Worm (Caenorhabditis elegans) whole organism, L2 larva: ENCODE results near the gene mig-23.
A peak's percentile ranks its signal among the peaks of the same experiment; 100 is the strongest.

Experiments
- fos-1 ChIP-seq: fragments of 150-350 bp; optimal IDR thresholded peaks from 2 replicates; lab custom pipeline; 2014; ENCODE audit warnings: missing biosample characterization, missing genetic modification characterization
- zag-1 ChIP-seq: fragments of 150-350 bp; optimal IDR thresholded peaks from 2 replicates; lab custom pipeline; 2014; ENCODE audit warnings: missing biosample characterization, missing genetic modification characterization
- ztf-11 ChIP-seq: sonication (generic microtip); optimal IDR thresholded peaks from 2 replicates; lab custom pipeline; 2017; ENCODE audit warnings: missing biosample characterization, missing genetic modification characterization

DNA sequence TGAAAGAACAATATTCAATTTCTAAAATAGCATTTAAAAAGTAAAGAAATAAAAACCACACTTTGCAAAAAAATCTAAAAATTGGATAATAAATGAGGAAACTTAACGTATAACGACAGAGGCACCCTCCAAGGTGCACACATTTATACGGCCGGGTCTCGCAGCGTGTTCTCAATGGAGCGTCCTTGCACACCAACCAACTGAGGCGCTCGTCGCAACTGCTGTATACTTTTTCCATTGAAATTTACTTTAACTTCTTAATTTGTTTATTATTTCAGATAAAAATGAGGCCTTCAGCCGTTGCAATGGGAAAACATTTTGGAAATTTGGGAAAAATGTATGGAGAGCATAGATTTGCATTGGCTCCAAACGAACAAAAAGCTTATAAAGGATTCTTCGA lies 4.5 kb upstream of the mig-23 start, which contains the start of the genes R07E4.5 and R07E4.3:
- TF ChIP-seq fos-1 (tag; lab: Kevin White, UChicago) (peak; percentile 58), zag-1 (tag; lab: Kevin White, UChicago) (no peak), ztf-11 (tag; lab: Kevin White, UChicago) (no peak)
